Fruit fly (Drosophila melanogaster) whole organism, pupa: ENCODE results near the gene Dnaaf4.

Source experiments
- CG10348 ChIP-seq: fragments of 200-800 bp; sonication (Bioruptor generic); IDR thresholded peaks from 2 replicates; pipeline ENCODE4 v1.3.6; 2022; ENCODE audit warnings: missing biosample characterization, missing genetic modification characterization
- CG12605 ChIP-seq: fragments of 200-800 bp; sonication (Bioruptor generic); IDR thresholded peaks from 2 replicates; pipeline ENCODE4 v1.3.6; 2022; ENCODE audit warnings: missing biosample characterization, missing genetic modification characterization
- CG13204 ChIP-seq: fragments of 200-800 bp; sonication (Bioruptor generic); optimal IDR thresholded peaks from 2 replicates; lab custom pipeline; 2018; ENCODE audit warnings: missing biosample characterization, mild to moderate bottlenecking, missing genetic modification characterization, moderate library complexity
- CG15710 ChIP-seq: fragments of 200-800 bp; sonication (Bioruptor generic); optimal IDR thresholded peaks from 2 replicates; lab custom pipeline; 2018; ENCODE audit warnings: missing biosample characterization, mild to moderate bottlenecking, missing genetic modification characterization, moderate library complexity
- CG34367 ChIP-seq: fragments of 200-800 bp; sonication (Bioruptor generic); optimal IDR thresholded peaks from 2 replicates; lab custom pipeline; 2018; ENCODE audit warnings: missing biosample characterization, mild to moderate bottlenecking, missing genetic modification characterization
- CG4496 ChIP-seq: fragments of 200-800 bp; sonication (Bioruptor generic); IDR thresholded peaks from 3 replicates; pipeline ENCODE4 v1.3.6; 2022; ENCODE audit warnings: missing biosample characterization, missing genetic modification characterization
- CG8301 ChIP-seq: fragments of 200-800 bp; sonication (Bioruptor generic); optimal IDR thresholded peaks from 2 replicates; lab custom pipeline; 2018; ENCODE audit warnings: missing biosample characterization, mild to moderate bottlenecking, missing genetic modification characterization
- CG9948 ChIP-seq: fragments of 200-800 bp; sonication (Bioruptor generic); optimal IDR thresholded peaks from 2 replicates; lab custom pipeline; 2018; ENCODE audit warnings: missing biosample characterization, mild to moderate bottlenecking, missing genetic modification characterization, moderate library complexity
- D1 ChIP-seq: fragments of 200-800 bp; sonication (Bioruptor generic); optimal IDR thresholded peaks from 2 replicates; lab custom pipeline; 2018; ENCODE audit warnings: missing biosample characterization, mild to moderate bottlenecking, missing genetic modification characterization, moderate library complexity
- EcR ChIP-seq: fragments of 200-800 bp; sonication (Bioruptor generic); optimal IDR thresholded peaks from 3 replicates; lab custom pipeline; 2019; ENCODE audit warnings: missing biosample characterization, missing genetic modification characterization, mild to moderate bottlenecking, moderate library complexity, missing genetic modification reagents
- Ets98B ChIP-seq: fragments of 200-800 bp; sonication (Bioruptor generic); IDR thresholded peaks from 2 replicates; pipeline ENCODE4 v1.3.6; 2022; ENCODE audit warnings: missing biosample characterization, missing genetic modification characterization
- Pif1A ChIP-seq: fragments of 200-800 bp; sonication (Bioruptor generic); optimal IDR thresholded peaks from 3 replicates; lab custom pipeline; 2016; ENCODE audit warnings: missing biosample characterization, missing genetic modification characterization
- Pif1B ChIP-seq: fragments of 200-800 bp; sonication (Bioruptor generic); optimal IDR thresholded peaks from 3 replicates; lab custom pipeline; 2016; ENCODE audit warnings: missing biosample characterization, missing genetic modification characterization
- rn ChIP-seq: fragments of 200-800 bp; sonication (Bioruptor generic); IDR thresholded peaks from 2 replicates; pipeline ENCODE4 v1.3.6; 2022; ENCODE audit warnings: missing biosample characterization, missing genetic modification characterization

DNA sequence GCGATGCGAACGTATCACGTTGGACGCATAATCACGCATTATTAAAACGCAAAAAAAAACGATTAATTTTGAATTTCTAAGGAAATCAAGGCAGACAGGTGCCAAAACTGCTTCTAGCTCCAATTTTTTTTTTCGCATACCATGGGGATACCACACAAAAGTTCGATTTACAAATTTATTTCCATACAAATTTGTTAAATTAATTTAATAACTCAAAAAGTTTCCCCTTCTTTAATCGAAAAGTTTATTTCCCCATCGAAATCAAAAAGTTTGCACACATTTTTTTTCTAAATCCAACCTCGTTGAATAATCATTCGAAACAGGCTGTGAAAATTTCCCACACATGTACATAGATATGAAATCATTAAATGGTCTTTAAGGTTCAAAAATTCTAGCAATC lies 23.8 kb upstream of the Dnaaf4 start, which contains the start of gene CG31867:
- no peak for TF ChIP-seq CG10348 (GFP tag; lab: Robert Waterston, UW)
- no peak for TF ChIP-seq EcR
- TF ChIP-seq Pif1A (GFP tag; lab: Kevin White, UChicago): no peak
- TF ChIP-seq CG34367 (tag; lab: Kevin White, UChicago): no peak
- TF ChIP-seq CG15710 (tag; lab: Kevin White, UChicago): no peak
- no peak for TF ChIP-seq CG4496 (GFP tag; lab: Robert Waterston, UW)
- TF ChIP-seq CG13204 (GFP tag; lab: Kevin White, UChicago): no peak
- no peak for TF ChIP-seq CG9948 (tag; lab: Kevin White, UChicago)
- TF ChIP-seq Pif1B (GFP tag; lab: Kevin White, UChicago): no peak
- no peak for TF ChIP-seq rn
- TF ChIP-seq D1: no peak
- no peak for TF ChIP-seq Ets98B
- TF ChIP-seq CG12605 (GFP tag; lab: Robert Waterston, UW): no peak
- TF ChIP-seq CG8301: no peak
